Worm (Caenorhabditis elegans) whole organism, L1 larva: ENCODE measurements around the gene cpg-4.

Experiments
- aly-2 ChIP-seq: fragments of 150-350 bp; optimal IDR thresholded peaks from 2 replicates; lab custom pipeline; 2014; ENCODE audit warnings: missing biosample characterization, missing genetic modification characterization
- dpl-1 ChIP-seq, 3 experiments: fragments of 150-350 bp in 2 of 3; sonication (generic microtip) in 1 of 3; optimal IDR thresholded peaks; 2 replicates each; lab custom pipeline; 2014 to 2017; ENCODE audit warnings: missing biosample characterization in 3 of 3, missing genetic modification characterization in 3 of 3, missing genetic modification reagents in 3 of 3
- egl-27 ChIP-seq, 2 experiments: fragments of 150-350 bp in 1 of 2; sonication (generic microtip); optimal IDR thresholded peaks; 3 replicates each; lab custom pipeline; 2017 to 2018; ENCODE audit warnings: missing biosample characterization in 2 of 2, missing genetic modification characterization in 2 of 2, missing genetic modification reagents in 2 of 2
- fkh-8 ChIP-seq: sonication (generic microtip); optimal IDR thresholded peaks from 2 replicates; lab custom pipeline; 2016; ENCODE audit warnings: mild to moderate bottlenecking, missing genetic modification characterization, missing compliant biosample characterization
- nhr-12 ChIP-seq: sonication (generic microtip); optimal IDR thresholded peaks from 2 replicates; lab custom pipeline; 2017; ENCODE audit warnings: missing biosample characterization, missing genetic modification characterization
- nhr-84 ChIP-seq: sonication (generic microtip); optimal IDR thresholded peaks from 2 replicates; lab custom pipeline; 2017; ENCODE audit warnings: missing biosample characterization, missing genetic modification characterization
- nhr-85 ChIP-seq: sonication (generic microtip); peaks from one replicate; lab custom pipeline; 2016; ENCODE audit warnings: missing genetic modification characterization, inconsistent platforms, missing compliant biosample characterization
- unc-130 ChIP-seq: fragments of 150-350 bp; optimal IDR thresholded peaks from 2 replicates; lab custom pipeline; 2017; ENCODE audit warnings: missing biosample characterization, missing genetic modification characterization, inconsistent platforms

ce11 chrV:6044853-6045594 lies 48.8 kb downstream of the cpg-4 start, which contains the start of gene R01B10.3:
- no peak for TF ChIP-seq nhr-85
- TF ChIP-seq nhr-84 (tag; lab: Kevin White, UChicago) = no peak
- no peak for TF ChIP-seq dpl-1 (GFP tag; optimal IDR thresholded peaks at IDR 0.05; lab: Kevin White, UChicago)
- TF ChIP-seq egl-27 (tag; optimal IDR thresholded peaks at IDR 0.05; lab: Kevin White, UChicago) = no peak
- no peak for TF ChIP-seq aly-2 (tag; lab: Kevin White, UChicago)
- TF ChIP-seq nhr-12 (tag; lab: Kevin White, UChicago) = no peak
- TF ChIP-seq unc-130 = no peak
- no peak for TF ChIP-seq fkh-8 (tag; lab: Kevin White, UChicago)
